Worm (Caenorhabditis elegans) whole organism, L1 larva: ENCODE results near the gene gcp-2.2.

Experiments
- C04F5.9 ChIP-seq: sonication (generic microtip); optimal IDR thresholded peaks from 2 replicates; lab custom pipeline; 2016; ENCODE audit warnings: missing genetic modification characterization, missing compliant biosample characterization
- C16A3.4 ChIP-seq: fragments of 150-350 bp; optimal IDR thresholded peaks from 2 replicates; lab custom pipeline; 2014; ENCODE audit warnings: missing biosample characterization, missing genetic modification characterization
- F16B12.6 ChIP-seq: fragments of 150-350 bp; optimal IDR thresholded peaks from 2 replicates; lab custom pipeline; 2014; ENCODE audit warnings: missing biosample characterization, missing genetic modification characterization
- Y116A8C.19 ChIP-seq: sonication (generic microtip); optimal IDR thresholded peaks from 2 replicates; lab custom pipeline; 2016; ENCODE audit warnings: missing compliant biosample characterization, missing genetic modification characterization, borderline replicate concordance
- alr-1 ChIP-seq: fragments of 200-800 bp; sonication (Bioruptor generic); optimal IDR thresholded peaks from 2 replicates; lab custom pipeline; 2018; ENCODE audit warnings: borderline replicate concordance, mild to moderate bottlenecking, missing genetic modification characterization, missing compliant biosample characterization
- blmp-1 ChIP-seq: fragments of 150-350 bp; optimal IDR thresholded peaks from 2 replicates; lab custom pipeline; 2014; ENCODE audit warnings: missing biosample characterization, missing genetic modification characterization
- ceh-63 ChIP-seq: fragments of 200-800 bp; sonication (Bioruptor generic); optimal IDR thresholded peaks from 2 replicates; lab custom pipeline; 2018; ENCODE audit warnings: mild to moderate bottlenecking, missing genetic modification characterization, missing compliant biosample characterization
- dpl-1 ChIP-seq, 3 experiments: fragments of 150-350 bp in 2 of 3; sonication (generic microtip) in 1 of 3; optimal IDR thresholded peaks; 2 replicates each; lab custom pipeline; 2014 to 2017; ENCODE audit warnings: missing biosample characterization in 3 of 3, missing genetic modification characterization in 3 of 3, missing genetic modification reagents in 3 of 3
- efl-1 ChIP-seq, 4 experiments: fragments of 150-350 bp; optimal IDR thresholded peaks in 3 of 4; peaks in 1 of 4; 1 replicate in 1 of 4; 2 replicates in 3 of 4; lab custom pipeline; 2014; ENCODE audit warnings: missing biosample characterization in 2 of 4, missing genetic modification characterization in 2 of 4, missing genetic modification reagents in 2 of 4
- elt-2 ChIP-seq: sonication (generic microtip); optimal IDR thresholded peaks from 2 replicates; lab custom pipeline; 2016; ENCODE audit warnings: missing genetic modification characterization, mild to moderate bottlenecking, inconsistent platforms, missing compliant biosample characterization, missing genetic modification reagents
- elt-3 ChIP-seq, 6 experiments: fragments of 150-350 bp in 1 of 6; sonication (generic microtip); optimal IDR thresholded peaks; 2 replicates each; lab custom pipeline; 2017 to 2018; ENCODE audit warnings: missing biosample characterization in 6 of 6, missing genetic modification characterization in 6 of 6, inconsistent platforms in 1 of 6
- fkh-8 ChIP-seq: sonication (generic microtip); optimal IDR thresholded peaks from 2 replicates; lab custom pipeline; 2016; ENCODE audit warnings: mild to moderate bottlenecking, missing genetic modification characterization, missing compliant biosample characterization
- fos-1 ChIP-seq: fragments of 150-350 bp; optimal IDR thresholded peaks from 2 replicates; lab custom pipeline; 2014; ENCODE audit warnings: missing biosample characterization, missing genetic modification characterization
- hpl-2 ChIP-seq: fragments of 150-350 bp; optimal IDR thresholded peaks from 2 replicates; lab custom pipeline; 2014; ENCODE audit warnings: missing biosample characterization, missing genetic modification reagents, missing genetic modification characterization
- jun-1 ChIP-seq: fragments of 150-350 bp; optimal IDR thresholded peaks from 2 replicates; lab custom pipeline; 2014; ENCODE audit warnings: missing biosample characterization, missing genetic modification reagents, missing genetic modification characterization
- lin-14 ChIP-seq: fragments of 200-800 bp; sonication (Bioruptor generic); optimal IDR thresholded peaks from 2 replicates; lab custom pipeline; 2018; ENCODE audit warnings: mild to moderate bottlenecking, missing genetic modification characterization, moderate library complexity, missing compliant biosample characterization
- lin-35 ChIP-seq, 2 experiments: fragments of 150-350 bp; optimal IDR thresholded peaks; 2 replicates each; lab custom pipeline; 2014; ENCODE audit warnings: missing biosample characterization in 2 of 2, missing genetic modification characterization in 2 of 2, missing genetic modification reagents in 2 of 2
- lin-39 ChIP-seq: fragments of 150-350 bp; optimal IDR thresholded peaks from 2 replicates; lab custom pipeline; 2014; ENCODE audit warnings: missing biosample characterization, missing genetic modification reagents, missing genetic modification characterization
- lsy-2 ChIP-seq, 2 experiments: fragments of 150-350 bp; optimal IDR thresholded peaks; 2 replicates each; lab custom pipeline; 2014; ENCODE audit warnings: missing biosample characterization in 2 of 2, missing genetic modification characterization in 2 of 2
- mdl-1 ChIP-seq, 2 experiments: fragments of 150-350 bp; optimal IDR thresholded peaks; 2 replicates each; lab custom pipeline; 2014 to 2017; ENCODE audit warnings: missing biosample characterization in 2 of 2, missing genetic modification characterization in 2 of 2, inconsistent platforms in 1 of 2
- nhr-19 ChIP-seq: fragments of 200-800 bp; sonication (Bioruptor generic); conservative IDR thresholded peaks from 2 replicates; pipeline ENCODE4 v1.3.6; 2022; ENCODE audit warnings: missing genetic modification characterization, missing compliant biosample characterization
- nhr-20 ChIP-seq: sonication (generic microtip); optimal IDR thresholded peaks from 2 replicates; lab custom pipeline; 2016; ENCODE audit warnings: mild to moderate bottlenecking, missing genetic modification characterization, missing compliant biosample characterization
- nhr-28 ChIP-seq: fragments of 150-350 bp; optimal IDR thresholded peaks from 2 replicates; lab custom pipeline; 2014; ENCODE audit warnings: missing biosample characterization, missing genetic modification characterization
- nhr-71 ChIP-seq: sonication (generic microtip); optimal IDR thresholded peaks from 2 replicates; lab custom pipeline; 2016; ENCODE audit warnings: mild to moderate bottlenecking, missing genetic modification characterization, moderate library complexity, missing compliant biosample characterization
- nhr-77 ChIP-seq: fragments of 150-350 bp; optimal IDR thresholded peaks from 2 replicates; lab custom pipeline; 2014; ENCODE audit warnings: missing biosample characterization, missing genetic modification characterization
- nhr-85 ChIP-seq: sonication (generic microtip); peaks from one replicate; lab custom pipeline; 2016; ENCODE audit warnings: missing genetic modification characterization, inconsistent platforms, missing compliant biosample characterization
- nhr-90 ChIP-seq: sonication (generic microtip); optimal IDR thresholded peaks from 2 replicates; lab custom pipeline; 2016; ENCODE audit warnings: mild to moderate bottlenecking, missing genetic modification characterization, missing compliant biosample characterization; ENCODE audit not compliant: poor library complexity
- pag-3 ChIP-seq: sonication (generic microtip); optimal IDR thresholded peaks from 2 replicates; lab custom pipeline; 2017; ENCODE audit warnings: missing genetic modification characterization, mild to moderate bottlenecking, missing compliant biosample characterization, antibody characterized with exemption, borderline replicate concordance; ENCODE audit not compliant: insufficient read depth
- rnt-1 ChIP-seq: sonication (generic microtip); optimal IDR thresholded peaks from 2 replicates; lab custom pipeline; 2016; ENCODE audit warnings: mild to moderate bottlenecking, missing genetic modification characterization, moderate library complexity, missing compliant biosample characterization
- snpc-4 ChIP-seq: fragments of 150-350 bp; optimal IDR thresholded peaks from 2 replicates; lab custom pipeline; 2014; ENCODE audit warnings: missing biosample characterization, missing genetic modification characterization
- snu-23 ChIP-seq: sonication (generic microtip); optimal IDR thresholded peaks from 2 replicates; lab custom pipeline; 2016; ENCODE audit warnings: missing genetic modification characterization, missing compliant biosample characterization
- sup-37 ChIP-seq: fragments of 200-800 bp; sonication (Bioruptor generic); optimal IDR thresholded peaks from 2 replicates; lab custom pipeline; 2018; ENCODE audit warnings: mild to moderate bottlenecking, missing genetic modification characterization, missing compliant biosample characterization
- tbx-2 ChIP-seq: sonication (generic microtip); optimal IDR thresholded peaks from 2 replicates; lab custom pipeline; 2016; ENCODE audit warnings: missing genetic modification characterization, missing compliant biosample characterization
- unc-62 ChIP-seq: fragments of 150-350 bp; optimal IDR thresholded peaks from 2 replicates; lab custom pipeline; 2014; ENCODE audit warnings: missing biosample characterization, missing genetic modification reagents, missing genetic modification characterization
- unc-86 ChIP-seq: sonication (generic microtip); optimal IDR thresholded peaks from 2 replicates; lab custom pipeline; 2016; ENCODE audit warnings: missing genetic modification characterization, missing compliant biosample characterization
- unc-98 ChIP-seq: fragments of 200-800 bp; sonication (Bioruptor generic); IDR thresholded peaks from 2 replicates; pipeline ENCODE4 v1.3.6; 2022; ENCODE audit warnings: missing genetic modification characterization, missing compliant biosample characterization
- xbp-1 ChIP-seq: sonication (generic microtip); optimal IDR thresholded peaks from 2 replicates; lab custom pipeline; 2016; ENCODE audit warnings: missing genetic modification characterization, missing compliant biosample characterization
- ztf-11 ChIP-seq, 2 experiments: sonication (generic microtip); optimal IDR thresholded peaks; 2 replicates each; lab custom pipeline; 2016 to 2017; ENCODE audit warnings: missing genetic modification characterization in 2 of 2, missing biosample characterization in 1 of 2, missing compliant biosample characterization in 1 of 2
- ztf-4 ChIP-seq: fragments of 150-350 bp; optimal IDR thresholded peaks from 2 replicates; lab custom pipeline; 2014; ENCODE audit warnings: missing biosample characterization, missing genetic modification characterization

The gcp-2.2 gene

ce11 chrX:11534443-11534842 is 3.1 kb upstream of the gcp-2.2 start (continued):
- no peak for TF ChIP-seq C16A3.4 (tag; lab: Kevin White, UChicago)
- TF ChIP-seq nhr-85 (tag; lab: Kevin White, UChicago): peak; percentile 13
- no peak for TF ChIP-seq sup-37 (GFP tag; lab: Kevin White, UChicago)

DNA sequence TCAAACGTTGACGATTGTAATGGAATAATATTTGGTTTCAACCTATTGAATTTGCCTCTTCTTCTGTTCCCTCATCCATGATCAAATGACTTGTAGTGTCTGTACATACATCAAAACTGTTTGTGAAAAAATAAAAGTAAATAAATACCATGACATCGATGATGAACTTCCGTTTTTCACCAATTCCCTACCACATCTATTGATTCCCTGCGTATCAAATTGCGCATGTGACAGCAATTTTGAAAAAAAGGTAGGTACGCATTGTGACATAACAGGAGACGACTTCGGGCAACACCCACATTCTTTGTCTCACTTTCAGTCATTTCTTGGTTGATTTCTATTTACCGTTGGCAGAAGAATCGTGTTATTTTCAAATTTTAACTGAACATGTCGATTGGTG is 1.1 kb upstream of the gcp-2.2 start, which contains the start of gene C35C5.9:
Gene C35C5.9 (plus strand): TSS at position 161 of the 400 bp plus-strand sequence.
- peak; percentile 39 for TF ChIP-seq tbx-2 (tag; lab: Kevin White, UChicago)
- peak; percentile 89 for TF ChIP-seq nhr-85 (tag; lab: Kevin White, UChicago)
- no peak for TF ChIP-seq efl-1 (optimal IDR thresholded peaks at IDR 0.05; lab: Kevin White, UChicago)
- peak in 1 of 2 experiments; percentile 89 for TF ChIP-seq efl-1 (GFP tag; optimal IDR thresholded peaks at IDR 0.05 in 1 of 2; lab: Kevin White, UChicago)
- TF ChIP-seq nhr-28 (tag; lab: Kevin White, UChicago): no peak
- no peak for TF ChIP-seq ztf-4 (tag; lab: Kevin White, UChicago)
- TF ChIP-seq snu-23 (GFP tag; lab: Kevin White, UChicago): peak; percentile 67
- peak in 2 of 6 experiments; percentile 51 to 56 for TF ChIP-seq elt-3 (tag; optimal IDR thresholded peaks at IDR 0.05; lab: Kevin White, UChicago)
- TF ChIP-seq blmp-1 (tag; lab: Kevin White, UChicago): peak; percentile 66
- TF ChIP-seq xbp-1 (tag; lab: Kevin White, UChicago): no peak
- TF ChIP-seq mdl-1 (tag; optimal IDR thresholded peaks at IDR 0.05; lab: Kevin White, UChicago): peak in 1 of 2 experiments; percentile 37
- peak; percentile 49 for TF ChIP-seq nhr-71 (tag; lab: Kevin White, UChicago)
- TF ChIP-seq nhr-90 (tag; lab: Kevin White, UChicago): peak; percentile 63
- no peak for TF ChIP-seq snpc-4
- peak in 1 of 3 experiments; percentile 10 for TF ChIP-seq dpl-1 (GFP tag; optimal IDR thresholded peaks at IDR 0.05; lab: Kevin White, UChicago)
- peak in 1 of 2 experiments; percentile 65 for TF ChIP-seq lin-35 (GFP tag; optimal IDR thresholded peaks at IDR 0.05; lab: Kevin White, UChicago)
- TF ChIP-seq nhr-20: peak; percentile 81
- TF ChIP-seq, all 84 proteins: peak for 12

- TF ChIP-seq hpl-2: no peak
- no peak for TF ChIP-seq nhr-28 (tag; lab: Kevin White, UChicago)
- no peak for TF ChIP-seq fos-1 (tag; lab: Kevin White, UChicago)
- no peak for TF ChIP-seq efl-1 (optimal IDR thresholded peaks at IDR 0.05; lab: Kevin White, UChicago)
- no peak for TF ChIP-seq efl-1 (GFP tag; optimal IDR thresholded peaks at IDR 0.05 in 1 of 2; lab: Kevin White, UChicago)
- TF ChIP-seq F16B12.6 (tag; lab: Kevin White, UChicago): no peak
- TF ChIP-seq alr-1: no peak
- TF ChIP-seq mdl-1 (tag; optimal IDR thresholded peaks at IDR 0.05; lab: Kevin White, UChicago): no peak
- TF ChIP-seq C16A3.4 (tag; lab: Kevin White, UChicago): no peak
- no peak for TF ChIP-seq unc-62 (GFP tag; lab: Kevin White, UChicago)
- no peak for TF ChIP-seq unc-98 (GFP tag; lab: Robert Waterston, UW)
- no peak for TF ChIP-seq Y116A8C.19
- TF ChIP-seq ceh-63 (GFP tag; lab: Kevin White, UChicago): no peak
- no peak for TF ChIP-seq lsy-2 (tag; optimal IDR thresholded peaks at IDR 0.05; lab: Kevin White, UChicago)
Measured at ce11 chrX:11541690-11542089, 4.2 kb downstream of the gcp-2.2 start.

DNA sequence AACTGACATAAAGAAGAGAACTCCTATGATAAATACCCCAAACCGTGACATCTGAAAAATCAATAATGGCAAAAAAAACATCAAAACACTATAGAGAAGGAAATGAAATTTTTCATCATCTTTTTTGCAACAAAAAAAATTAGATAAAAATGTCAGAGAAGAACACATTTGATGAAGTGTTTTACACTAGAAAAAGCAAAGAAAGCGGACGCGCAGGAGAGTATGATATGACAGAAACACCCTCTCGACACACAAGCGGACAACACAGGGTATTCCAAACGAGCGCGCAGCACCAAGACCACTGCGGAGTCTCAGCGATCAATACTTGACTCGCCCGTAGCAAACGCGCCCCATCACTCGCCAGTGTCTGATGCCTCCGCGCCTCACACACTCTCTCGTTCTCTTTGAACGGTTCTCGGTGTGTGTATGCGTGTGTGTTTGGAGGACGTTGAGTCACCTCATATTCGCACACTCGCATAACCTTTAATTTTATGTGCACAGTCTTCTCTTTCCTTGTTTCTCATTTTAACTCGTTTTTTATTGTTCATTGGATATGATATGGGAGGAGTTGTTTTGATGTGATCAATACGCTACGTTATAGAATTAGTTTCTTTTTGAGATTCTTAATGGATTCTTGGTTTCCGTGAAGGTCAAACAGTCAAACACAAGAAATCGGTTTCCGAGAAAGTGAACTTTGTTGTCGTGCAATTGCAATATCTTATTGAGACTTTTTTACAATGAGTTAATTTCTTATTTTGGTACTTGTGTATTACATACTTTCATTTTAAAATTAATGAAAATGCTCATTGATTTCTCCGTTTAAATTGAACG is 9.1 kb downstream of the gcp-2.2 start, which contains the start of gene selt-1.1:
Gene selt-1.1 (minus strand): TSS at position 51 of the 831 bp plus-strand sequence.
- TF ChIP-seq xbp-1 (tag; lab: Kevin White, UChicago) (peak; percentile 39), lin-35 (GFP tag; optimal IDR thresholded peaks at IDR 0.05; lab: Kevin White, UChicago) (peak; percentile 15 to 51), rnt-1 (peak; percentile 43), lin-39 (no peak), nhr-20 (peak; percentile 58), jun-1 (tag; lab: Kevin White, UChicago) (peak; percentile 46), nhr-77 (no peak), dpl-1 (GFP tag; optimal IDR thresholded peaks at IDR 0.05; lab: Kevin White, UChicago) (no peak), C04F5.9 (tag; lab: Kevin White, UChicago) (no peak), lin-14 (GFP tag; lab: Kevin White, UChicago) (peak; percentile 93), tbx-2 (tag; lab: Kevin White, UChicago) (peak; percentile 46), Y116A8C.19 (no peak), nhr-19 (peak; percentile 14; the same call in 1 of the 2 replicates), elt-2 (tag; lab: Kevin White, UChicago) (peak; percentile 32), elt-3 (tag; optimal IDR thresholded peaks at IDR 0.05; lab: Kevin White, UChicago) (peak in 1 of 6 experiments; percentile 32), C16A3.4 (tag; lab: Kevin White, UChicago) (peak; percentile 12), nhr-71 (tag; lab: Kevin White, UChicago) (peak; percentile 61), blmp-1 (tag; lab: Kevin White, UChicago) (peak; percentile 74), unc-86 (tag; lab: Kevin White, UChicago) (peak; percentile 31), nhr-90 (tag; lab: Kevin White, UChicago) (peak; percentile 62), fkh-8 (peak; percentile 0), pag-3 (tag; lab: Kevin White, UChicago) (no peak), mdl-1 (tag; optimal IDR thresholded peaks at IDR 0.05; lab: Kevin White, UChicago) (peak in 1 of 2 experiments; percentile 63), snu-23 (GFP tag; lab: Kevin White, UChicago) (peak; percentile 63), nhr-85 (tag; lab: Kevin White, UChicago) (peak; percentile 84), lsy-2 (tag; optimal IDR thresholded peaks at IDR 0.05; lab: Kevin White, UChicago) (peak; percentile 9 to 29), ztf-11 (tag; optimal IDR thresholded peaks at IDR 0.05; lab: Kevin White, UChicago) (no peak)
